Worm (Caenorhabditis elegans) whole organism, L3 larva: ENCODE results near the gene F40F12.9.

Experiments
- aly-2 ChIP-seq: fragments of 150-350 bp; optimal IDR thresholded peaks from 2 replicates; lab custom pipeline; 2014; ENCODE audit warnings: missing biosample characterization, missing genetic modification characterization
- ceh-9 ChIP-seq: sonication (generic microtip); optimal IDR thresholded peaks from 2 replicates; lab custom pipeline; 2018; ENCODE audit warnings: missing biosample characterization, missing genetic modification characterization
- egl-5 ChIP-seq: fragments of 150-350 bp; optimal IDR thresholded peaks from 2 replicates; lab custom pipeline; 2017; ENCODE audit warnings: missing biosample characterization, missing genetic modification reagents, missing genetic modification characterization, inconsistent platforms
- elt-2 ChIP-seq: sonication (generic microtip); optimal IDR thresholded peaks from 2 replicates; lab custom pipeline; 2016; ENCODE audit warnings: missing genetic modification reagents, mild to moderate bottlenecking, missing genetic modification characterization, missing compliant biosample characterization
- fkh-10 ChIP-seq: sonication (generic microtip); optimal IDR thresholded peaks from 2 replicates; lab custom pipeline; 2017; ENCODE audit warnings: missing biosample characterization, missing genetic modification reagents, missing genetic modification characterization
- jun-1 ChIP-seq: fragments of 150-350 bp; optimal IDR thresholded peaks from 2 replicates; lab custom pipeline; 2014; ENCODE audit warnings: missing biosample characterization, missing genetic modification reagents, missing genetic modification characterization
- lin-39 ChIP-seq: fragments of 150-350 bp; optimal IDR thresholded peaks from 2 replicates; lab custom pipeline; 2018; ENCODE audit warnings: missing biosample characterization, missing genetic modification reagents, missing genetic modification characterization
- nhr-237 ChIP-seq: fragments of 150-350 bp; optimal IDR thresholded peaks from 2 replicates; lab custom pipeline; 2014; ENCODE audit warnings: missing biosample characterization, missing genetic modification characterization
- nhr-76 ChIP-seq: fragments of 150-350 bp; sonication (generic microtip); optimal IDR thresholded peaks from 5 replicates; lab custom pipeline; 2014; ENCODE audit warnings: missing biosample characterization, missing genetic modification characterization
- nhr-77 ChIP-seq: fragments of 150-350 bp; optimal IDR thresholded peaks from 2 replicates; lab custom pipeline; 2014; ENCODE audit warnings: missing biosample characterization, missing genetic modification characterization
- sea-2 ChIP-seq: fragments of 150-350 bp; sonication (generic microtip); optimal IDR thresholded peaks from 4 replicates; lab custom pipeline; 2014; ENCODE audit warnings: missing biosample characterization, missing genetic modification reagents, missing genetic modification characterization
- snpc-4 ChIP-seq: fragments of 150-350 bp; optimal IDR thresholded peaks from 2 replicates; lab custom pipeline; 2014; ENCODE audit warnings: missing biosample characterization, missing genetic modification characterization
- ztf-11 ChIP-seq: fragments of 150-350 bp; optimal IDR thresholded peaks from 2 replicates; lab custom pipeline; 2014; ENCODE audit warnings: missing biosample characterization, missing genetic modification characterization
- ztf-4 ChIP-seq: fragments of 150-350 bp; optimal IDR thresholded peaks from 2 replicates; lab custom pipeline; 2014; ENCODE audit warnings: missing biosample characterization, missing genetic modification characterization

DNA sequence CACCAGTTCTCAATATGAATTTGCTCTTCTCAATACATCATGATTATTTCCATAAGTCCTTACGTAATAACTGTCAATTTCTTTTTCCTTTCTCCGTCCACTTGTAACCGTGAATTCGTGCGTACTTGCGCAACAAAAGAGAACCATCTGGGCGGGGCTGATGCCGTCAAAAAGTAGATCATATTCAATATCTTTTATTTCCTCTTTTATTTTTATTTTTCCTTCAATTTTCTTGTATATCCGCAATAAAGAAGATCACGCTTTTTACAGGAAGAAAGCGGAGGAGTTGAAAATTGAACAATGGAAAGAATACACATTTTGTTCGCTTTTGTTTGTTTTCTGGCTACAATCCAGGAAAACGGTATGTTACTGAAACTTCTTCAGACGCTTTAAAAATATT is 18.3 kb upstream of the F40F12.9 start, which contains the start of gene mam-7:
- no peak for TF ChIP-seq jun-1
- no peak for TF ChIP-seq nhr-237 (tag; lab: Kevin White, UChicago)
- TF ChIP-seq ztf-4, result no peak
- no peak for TF ChIP-seq ceh-9 (tag; lab: Kevin White, UChicago)
- no peak for TF ChIP-seq elt-2 (tag; lab: Kevin White, UChicago)
- TF ChIP-seq nhr-76, result no peak
- TF ChIP-seq aly-2 (tag; lab: Kevin White, UChicago), result no peak
- no peak for TF ChIP-seq sea-2
- TF ChIP-seq lin-39 (tag; lab: Kevin White, UChicago), result no peak
- no peak for TF ChIP-seq snpc-4 (tag; lab: Kevin White, UChicago)
- TF ChIP-seq egl-5, result no peak
- TF ChIP-seq ztf-11 (tag; lab: Kevin White, UChicago), result no peak
- TF ChIP-seq nhr-77, result no peak
- no peak for TF ChIP-seq fkh-10 (GFP tag; lab: Kevin White, UChicago)
